Worm (Caenorhabditis elegans) whole organism, L1 larva: ENCODE measurements around the gene Y49A10A.2.

ENCODE experiments used
- C16A3.4 ChIP-seq: fragments of 150-350 bp; optimal IDR thresholded peaks from 2 replicates; lab custom pipeline; 2014; ENCODE audit warnings: missing biosample characterization, missing genetic modification characterization
- F16B12.6 ChIP-seq: fragments of 150-350 bp; optimal IDR thresholded peaks from 2 replicates; lab custom pipeline; 2014; ENCODE audit warnings: missing biosample characterization, missing genetic modification characterization
- Y116A8C.19 ChIP-seq: sonication (generic microtip); optimal IDR thresholded peaks from 2 replicates; lab custom pipeline; 2016; ENCODE audit warnings: missing compliant biosample characterization, missing genetic modification characterization, borderline replicate concordance
- aha-1 ChIP-seq: fragments of 150-350 bp; optimal IDR thresholded peaks from 2 replicates; lab custom pipeline; 2014; ENCODE audit warnings: missing biosample characterization, missing genetic modification characterization
- alr-1 ChIP-seq: fragments of 200-800 bp; sonication (Bioruptor generic); optimal IDR thresholded peaks from 2 replicates; lab custom pipeline; 2018; ENCODE audit warnings: borderline replicate concordance, mild to moderate bottlenecking, missing genetic modification characterization, missing compliant biosample characterization
- aly-2 ChIP-seq: fragments of 150-350 bp; optimal IDR thresholded peaks from 2 replicates; lab custom pipeline; 2014; ENCODE audit warnings: missing biosample characterization, missing genetic modification characterization
- ama-1 ChIP-seq: fragments of 150-350 bp; optimal IDR thresholded peaks from 2 replicates; lab custom pipeline; 2014
- ceh-8 ChIP-seq: fragments of 200-800 bp; sonication (Bioruptor generic); optimal IDR thresholded peaks from 2 replicates; lab custom pipeline; 2018; ENCODE audit warnings: mild to moderate bottlenecking, missing genetic modification characterization, moderate library complexity, missing compliant biosample characterization
- ceh-90 ChIP-seq: sonication (generic microtip); optimal IDR thresholded peaks from 2 replicates; lab custom pipeline; 2016; ENCODE audit warnings: missing genetic modification characterization, missing compliant biosample characterization
- ces-1 ChIP-seq: fragments of 150-350 bp; optimal IDR thresholded peaks from 2 replicates; lab custom pipeline; 2014; ENCODE audit warnings: missing biosample characterization, missing genetic modification reagents, missing genetic modification characterization
- dpl-1 ChIP-seq, 3 experiments: fragments of 150-350 bp in 2 of 3; sonication (generic microtip) in 1 of 3; optimal IDR thresholded peaks; 2 replicates each; lab custom pipeline; 2014 to 2017; ENCODE audit warnings: missing biosample characterization in 3 of 3, missing genetic modification characterization in 3 of 3, missing genetic modification reagents in 3 of 3
- efl-1 ChIP-seq, 4 experiments: fragments of 150-350 bp; optimal IDR thresholded peaks in 3 of 4; peaks in 1 of 4; 1 replicate in 1 of 4; 2 replicates in 3 of 4; lab custom pipeline; 2014; ENCODE audit warnings: missing biosample characterization in 2 of 4, missing genetic modification characterization in 2 of 4, missing genetic modification reagents in 2 of 4
- efl-3 ChIP-seq: fragments of 200-800 bp; sonication (Bioruptor generic); optimal IDR thresholded peaks from 2 replicates; lab custom pipeline; 2018; ENCODE audit warnings: mild to moderate bottlenecking, missing genetic modification characterization, missing compliant biosample characterization
- egl-27 ChIP-seq, 2 experiments: fragments of 150-350 bp in 1 of 2; sonication (generic microtip); optimal IDR thresholded peaks; 3 replicates each; lab custom pipeline; 2017 to 2018; ENCODE audit warnings: missing biosample characterization in 2 of 2, missing genetic modification characterization in 2 of 2, missing genetic modification reagents in 2 of 2
- elt-2 ChIP-seq: sonication (generic microtip); optimal IDR thresholded peaks from 2 replicates; lab custom pipeline; 2016; ENCODE audit warnings: missing genetic modification characterization, mild to moderate bottlenecking, inconsistent platforms, missing compliant biosample characterization, missing genetic modification reagents
- elt-3 ChIP-seq, 6 experiments: fragments of 150-350 bp in 1 of 6; sonication (generic microtip); optimal IDR thresholded peaks; 2 replicates each; lab custom pipeline; 2017 to 2018; ENCODE audit warnings: missing biosample characterization in 6 of 6, missing genetic modification characterization in 6 of 6, inconsistent platforms in 1 of 6
- ets-5 ChIP-seq: fragments of 200-800 bp; sonication (Bioruptor generic); IDR thresholded peaks from 2 replicates; pipeline ENCODE4 v1.3.6; 2022; ENCODE audit warnings: missing genetic modification characterization, missing compliant biosample characterization
- fkh-10 ChIP-seq: sonication (generic microtip); optimal IDR thresholded peaks from 2 replicates; lab custom pipeline; 2017; ENCODE audit warnings: missing biosample characterization, missing genetic modification reagents, missing genetic modification characterization
- fkh-4 ChIP-seq: sonication (generic microtip); optimal IDR thresholded peaks from 2 replicates; lab custom pipeline; 2016; ENCODE audit warnings: missing compliant biosample characterization, missing genetic modification characterization, borderline replicate concordance
- fkh-8 ChIP-seq: sonication (generic microtip); optimal IDR thresholded peaks from 2 replicates; lab custom pipeline; 2016; ENCODE audit warnings: mild to moderate bottlenecking, missing genetic modification characterization, missing compliant biosample characterization
- grh-1 ChIP-seq: fragments of 200-800 bp; sonication (Bioruptor generic); IDR thresholded peaks from 2 replicates; pipeline ENCODE4 v1.3.6; 2022; ENCODE audit warnings: missing genetic modification reagents, missing genetic modification characterization, missing compliant biosample characterization
- hlh-4 ChIP-seq: sonication (generic microtip); optimal IDR thresholded peaks from 2 replicates; lab custom pipeline; 2016; ENCODE audit warnings: mild to moderate bottlenecking, missing genetic modification characterization, missing compliant biosample characterization
- hpl-2 ChIP-seq: fragments of 150-350 bp; optimal IDR thresholded peaks from 2 replicates; lab custom pipeline; 2014; ENCODE audit warnings: missing biosample characterization, missing genetic modification reagents, missing genetic modification characterization
- irx-1 ChIP-seq: sonication (generic microtip); optimal IDR thresholded peaks from 2 replicates; lab custom pipeline; 2016; ENCODE audit warnings: missing genetic modification characterization, missing compliant biosample characterization
- lin-14 ChIP-seq: fragments of 200-800 bp; sonication (Bioruptor generic); optimal IDR thresholded peaks from 2 replicates; lab custom pipeline; 2018; ENCODE audit warnings: mild to moderate bottlenecking, missing genetic modification characterization, moderate library complexity, missing compliant biosample characterization
- lin-15B ChIP-seq: fragments of 150-350 bp; sonication (generic microtip); optimal IDR thresholded peaks from 3 replicates; lab custom pipeline; 2014; ENCODE audit warnings: missing biosample characterization, missing genetic modification characterization
- lin-39 ChIP-seq: fragments of 150-350 bp; optimal IDR thresholded peaks from 2 replicates; lab custom pipeline; 2014; ENCODE audit warnings: missing biosample characterization, missing genetic modification reagents, missing genetic modification characterization
- lsy-2 ChIP-seq, 2 experiments: fragments of 150-350 bp; optimal IDR thresholded peaks; 2 replicates each; lab custom pipeline; 2014; ENCODE audit warnings: missing biosample characterization in 2 of 2, missing genetic modification characterization in 2 of 2
- mab-9 ChIP-seq: fragments of 200-800 bp; sonication (Bioruptor generic); IDR thresholded peaks from 2 replicates; pipeline ENCODE4 v1.3.6; 2022; ENCODE audit warnings: missing genetic modification reagents, missing genetic modification characterization, missing compliant biosample characterization
- mdl-1 ChIP-seq, 2 experiments: fragments of 150-350 bp; optimal IDR thresholded peaks; 2 replicates each; lab custom pipeline; 2014 to 2017; ENCODE audit warnings: missing biosample characterization in 2 of 2, missing genetic modification characterization in 2 of 2, inconsistent platforms in 1 of 2
- mep-1 ChIP-seq: fragments of 150-350 bp; optimal IDR thresholded peaks from 2 replicates; lab custom pipeline; 2014; ENCODE audit warnings: missing biosample characterization, missing genetic modification characterization
- nhr-11 ChIP-seq: fragments of 150-350 bp; optimal IDR thresholded peaks from 2 replicates; lab custom pipeline; 2014; ENCODE audit warnings: missing biosample characterization, missing genetic modification characterization
- nhr-12 ChIP-seq: sonication (generic microtip); optimal IDR thresholded peaks from 2 replicates; lab custom pipeline; 2017; ENCODE audit warnings: missing biosample characterization, missing genetic modification characterization
- nhr-20 ChIP-seq: sonication (generic microtip); optimal IDR thresholded peaks from 2 replicates; lab custom pipeline; 2016; ENCODE audit warnings: mild to moderate bottlenecking, missing genetic modification characterization, missing compliant biosample characterization
- nhr-237 ChIP-seq: fragments of 150-350 bp; optimal IDR thresholded peaks from 2 replicates; lab custom pipeline; 2014; ENCODE audit warnings: missing biosample characterization, missing genetic modification characterization
- nhr-47 ChIP-seq: sonication (generic microtip); optimal IDR thresholded peaks from 2 replicates; lab custom pipeline; 2016; ENCODE audit warnings: mild to moderate bottlenecking, missing genetic modification characterization, moderate library complexity, missing compliant biosample characterization
- nhr-76 ChIP-seq: sonication (generic microtip); optimal IDR thresholded peaks from 2 replicates; lab custom pipeline; 2017; ENCODE audit warnings: missing biosample characterization, missing genetic modification characterization
- nhr-77 ChIP-seq: fragments of 150-350 bp; optimal IDR thresholded peaks from 2 replicates; lab custom pipeline; 2014; ENCODE audit warnings: missing biosample characterization, missing genetic modification characterization
- nhr-84 ChIP-seq: sonication (generic microtip); optimal IDR thresholded peaks from 2 replicates; lab custom pipeline; 2017; ENCODE audit warnings: missing biosample characterization, missing genetic modification characterization
- nhr-85 ChIP-seq: sonication (generic microtip); peaks from one replicate; lab custom pipeline; 2016; ENCODE audit warnings: missing genetic modification characterization, inconsistent platforms, missing compliant biosample characterization
- nhr-90 ChIP-seq: sonication (generic microtip); optimal IDR thresholded peaks from 2 replicates; lab custom pipeline; 2016; ENCODE audit warnings: mild to moderate bottlenecking, missing genetic modification characterization, missing compliant biosample characterization; ENCODE audit not compliant: poor library complexity
- skn-1 ChIP-seq: fragments of 150-350 bp; optimal IDR thresholded peaks from 2 replicates; lab custom pipeline; 2014; ENCODE audit warnings: missing biosample characterization, missing genetic modification characterization
- snpc-4 ChIP-seq: fragments of 150-350 bp; optimal IDR thresholded peaks from 2 replicates; lab custom pipeline; 2014; ENCODE audit warnings: missing biosample characterization, missing genetic modification characterization
- snu-23 ChIP-seq: sonication (generic microtip); optimal IDR thresholded peaks from 2 replicates; lab custom pipeline; 2016; ENCODE audit warnings: missing genetic modification characterization, missing compliant biosample characterization
- sptf-1 ChIP-seq: fragments of 150-350 bp; optimal IDR thresholded peaks from 2 replicates; lab custom pipeline; 2014; ENCODE audit warnings: missing biosample characterization, missing genetic modification characterization
- sup-37 ChIP-seq: fragments of 200-800 bp; sonication (Bioruptor generic); optimal IDR thresholded peaks from 2 replicates; lab custom pipeline; 2018; ENCODE audit warnings: mild to moderate bottlenecking, missing genetic modification characterization, missing compliant biosample characterization
- swsn-7 ChIP-seq: sonication (generic microtip); optimal IDR thresholded peaks from 2 replicates; lab custom pipeline; 2016; ENCODE audit warnings: missing genetic modification characterization, missing compliant biosample characterization
- tlp-1 ChIP-seq: fragments of 150-350 bp; optimal IDR thresholded peaks from 2 replicates; lab custom pipeline; 2014; ENCODE audit warnings: missing biosample characterization, missing genetic modification characterization
- unc-130 ChIP-seq: fragments of 150-350 bp; optimal IDR thresholded peaks from 2 replicates; lab custom pipeline; 2017; ENCODE audit warnings: missing biosample characterization, missing genetic modification characterization, inconsistent platforms
- xbp-1 ChIP-seq: sonication (generic microtip); optimal IDR thresholded peaks from 2 replicates; lab custom pipeline; 2016; ENCODE audit warnings: missing genetic modification characterization, missing compliant biosample characterization
- zag-1 ChIP-seq: fragments of 150-350 bp; optimal IDR thresholded peaks from 2 replicates; lab custom pipeline; 2014; ENCODE audit warnings: missing biosample characterization, missing genetic modification characterization
- zip-4 ChIP-seq: fragments of 200-800 bp; sonication (Bioruptor generic); optimal IDR thresholded peaks from 2 replicates; lab custom pipeline; 2018; ENCODE audit warnings: mild to moderate bottlenecking, missing genetic modification characterization, moderate library complexity, missing compliant biosample characterization
- ztf-11 ChIP-seq, 2 experiments: sonication (generic microtip); optimal IDR thresholded peaks; 2 replicates each; lab custom pipeline; 2016 to 2017; ENCODE audit warnings: missing genetic modification characterization in 2 of 2, missing biosample characterization in 1 of 2, missing compliant biosample characterization in 1 of 2

Gene Y49A10A.2

DNA sequence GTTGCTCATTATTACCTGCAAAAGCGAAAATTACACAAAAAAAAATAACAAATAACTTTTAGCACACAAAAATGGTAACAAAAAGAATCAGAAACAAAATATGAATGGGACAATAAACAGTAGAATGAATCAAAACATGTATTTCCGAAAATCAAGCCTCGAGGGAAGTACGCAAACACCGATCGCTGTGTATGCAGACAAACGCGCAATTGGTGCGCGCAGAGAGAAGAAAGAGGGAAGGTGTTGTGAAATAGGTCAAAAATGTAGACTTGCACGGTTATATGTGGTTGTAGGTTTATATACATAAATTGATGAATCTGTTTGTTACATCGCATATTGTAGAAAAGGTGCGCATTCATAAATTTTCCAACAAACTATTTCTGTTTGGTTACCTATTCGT lies 47.3 kb upstream of the Y49A10A.2 start, which contains the start of gene cdk-11.2 (continued):
- TF ChIP-seq elt-2 (tag; lab: Kevin White, UChicago) (no peak), efl-1 (optimal IDR thresholded peaks at IDR 0.05; lab: Kevin White, UChicago) (peak; percentile 55 to 61), efl-1 (GFP tag; optimal IDR thresholded peaks at IDR 0.05 in 1 of 2; lab: Kevin White, UChicago) (peak; percentile 34 to 91), elt-3 (tag; optimal IDR thresholded peaks at IDR 0.05; lab: Kevin White, UChicago) (peak in 2 of 6 experiments; percentile 39 to 41), nhr-11 (tag; lab: Kevin White, UChicago) (no peak), nhr-90 (tag; lab: Kevin White, UChicago) (peak; percentile 43), dpl-1 (GFP tag; optimal IDR thresholded peaks at IDR 0.05; lab: Kevin White, UChicago) (peak; percentile 35 to 63 (median 40)), swsn-7 (tag; lab: Kevin White, UChicago) (peak; percentile 70), lsy-2 (tag; optimal IDR thresholded peaks at IDR 0.05; lab: Kevin White, UChicago) (peak; percentile 47 to 74), grh-1 (GFP tag; lab: Robert Waterston, UW) (no peak; the same call in 1 of the 2 replicates), lin-14 (GFP tag; lab: Kevin White, UChicago) (peak; percentile 79), fkh-4 (tag; lab: Kevin White, UChicago) (no peak), zip-4 (peak; percentile 73), ztf-11 (tag; optimal IDR thresholded peaks at IDR 0.05; lab: Kevin White, UChicago) (peak in 1 of 2 experiments; percentile 3), ceh-8 (GFP tag; lab: Kevin White, UChicago) (no peak), mdl-1 (tag; optimal IDR thresholded peaks at IDR 0.05; lab: Kevin White, UChicago) (peak in 1 of 2 experiments; percentile 47), nhr-76 (no peak), aly-2 (tag; lab: Kevin White, UChicago) (no peak), ets-5 (GFP tag; lab: Robert Waterston, UW) (no peak), mab-9 (GFP tag; lab: Robert Waterston, UW) (no peak), F16B12.6 (tag; lab: Kevin White, UChicago) (peak; percentile 97), tlp-1 (tag; lab: Kevin White, UChicago) (no peak), ama-1 (lab: Kevin White, UChicago) (no peak), nhr-47 (tag; lab: Kevin White, UChicago) (peak; percentile 60), hpl-2 (GFP tag; lab: Kevin White, UChicago) (no peak), snu-23 (GFP tag; lab: Kevin White, UChicago) (peak; percentile 80), mep-1 (peak; percentile 90), C16A3.4 (tag; lab: Kevin White, UChicago) (peak; percentile 70), lin-39 (tag; lab: Kevin White, UChicago) (no peak), fkh-8 (tag; lab: Kevin White, UChicago) (peak; percentile 12), aha-1 (tag; lab: Kevin White, UChicago) (no peak), sptf-1 (tag; lab: Kevin White, UChicago) (no peak), efl-3 (GFP tag; lab: Kevin White, UChicago) (no peak), nhr-77 (tag; lab: Kevin White, UChicago) (peak; percentile 37), unc-130 (tag; lab: Kevin White, UChicago) (peak; percentile 52), nhr-84 (tag; lab: Kevin White, UChicago) (no peak), sup-37 (GFP tag; lab: Kevin White, UChicago) (no peak), xbp-1 (tag; lab: Kevin White, UChicago) (peak; percentile 52), nhr-237 (tag; lab: Kevin White, UChicago) (no peak), nhr-20 (peak; percentile 68), fkh-10 (GFP tag; lab: Kevin White, UChicago) (no peak), alr-1 (tag; lab: Kevin White, UChicago) (no peak), nhr-12 (no peak), lin-15B (tag; lab: Kevin White, UChicago) (no peak), Y116A8C.19 (tag; lab: Kevin White, UChicago) (no peak), nhr-85 (tag; lab: Kevin White, UChicago) (peak; percentile 61), zag-1 (tag; lab: Kevin White, UChicago) (no peak), ceh-90 (tag; lab: Kevin White, UChicago) (no peak), ces-1 (GFP tag; lab: Kevin White, UChicago) (no peak), irx-1 (peak; percentile 29), hlh-4 (tag; lab: Kevin White, UChicago) (no peak), snpc-4 (tag; lab: Kevin White, UChicago) (no peak), egl-27 (tag; optimal IDR thresholded peaks at IDR 0.05; lab: Kevin White, UChicago) (no peak), skn-1 (tag; lab: Kevin White, UChicago) (peak; percentile 85)
